Worm (Caenorhabditis elegans) whole organism, L3 larva: Measurements from ENCODE around the gene cyp-25A3.

Experiments
- R02D3.7 ChIP-seq: fragments of 150-350 bp; optimal IDR thresholded peaks from 2 replicates; lab custom pipeline; 2014; ENCODE audit warnings: missing biosample characterization, missing genetic modification characterization
- ZK546.5 ChIP-seq: sonication (generic microtip); optimal IDR thresholded peaks from 2 replicates; lab custom pipeline; 2017; ENCODE audit warnings: missing biosample characterization, missing genetic modification characterization
- aly-2 ChIP-seq: fragments of 150-350 bp; optimal IDR thresholded peaks from 2 replicates; lab custom pipeline; 2014; ENCODE audit warnings: missing biosample characterization, missing genetic modification characterization
- ama-1 ChIP-seq: fragments of 150-350 bp; optimal IDR thresholded peaks from 2 replicates; lab custom pipeline; 2018
- ceh-16 ChIP-seq: sonication (generic microtip); optimal IDR thresholded peaks from 2 replicates; lab custom pipeline; 2017; ENCODE audit warnings: missing biosample characterization, missing genetic modification characterization
- ceh-28 ChIP-seq: fragments of 150-350 bp; optimal IDR thresholded peaks from 2 replicates; lab custom pipeline; 2014; ENCODE audit warnings: missing biosample characterization, missing genetic modification reagents, missing genetic modification characterization
- ceh-82 ChIP-seq: fragments of 150-350 bp; optimal IDR thresholded peaks from 2 replicates; lab custom pipeline; 2014; ENCODE audit warnings: missing biosample characterization, missing genetic modification characterization
- ceh-9 ChIP-seq: sonication (generic microtip); optimal IDR thresholded peaks from 2 replicates; lab custom pipeline; 2018; ENCODE audit warnings: missing biosample characterization, missing genetic modification characterization
- egl-27 ChIP-seq: sonication (generic microtip); optimal IDR thresholded peaks from 4 replicates; lab custom pipeline; 2017; ENCODE audit warnings: missing biosample characterization, missing genetic modification reagents, missing genetic modification characterization
- egl-5 ChIP-seq: fragments of 150-350 bp; optimal IDR thresholded peaks from 2 replicates; lab custom pipeline; 2017; ENCODE audit warnings: missing biosample characterization, missing genetic modification reagents, missing genetic modification characterization, inconsistent platforms
- elt-1 ChIP-seq: fragments of 150-350 bp; optimal IDR thresholded peaks from 2 replicates; lab custom pipeline; 2014; ENCODE audit warnings: missing biosample characterization, missing genetic modification characterization
- elt-2 ChIP-seq: sonication (generic microtip); optimal IDR thresholded peaks from 2 replicates; lab custom pipeline; 2016; ENCODE audit warnings: missing genetic modification reagents, mild to moderate bottlenecking, missing genetic modification characterization, missing compliant biosample characterization
- elt-3 ChIP-seq, 3 experiments: fragments of 150-350 bp in 1 of 3; sonication (generic microtip) in 2 of 3; optimal IDR thresholded peaks; 2 replicates in 2 of 3; 4 replicates in 1 of 3; lab custom pipeline; 2014 to 2017; ENCODE audit warnings: missing biosample characterization in 3 of 3, missing genetic modification characterization in 3 of 3
- eor-1 ChIP-seq, 2 experiments: fragments of 150-350 bp; optimal IDR thresholded peaks; 2 replicates each; lab custom pipeline; 2014 to 2018; ENCODE audit warnings: missing biosample characterization in 2 of 2, missing genetic modification characterization in 2 of 2
- fkh-10 ChIP-seq: sonication (generic microtip); optimal IDR thresholded peaks from 2 replicates; lab custom pipeline; 2017; ENCODE audit warnings: missing biosample characterization, missing genetic modification reagents, missing genetic modification characterization
- fkh-2 ChIP-seq: fragments of 150-350 bp; optimal IDR thresholded peaks from 2 replicates; lab custom pipeline; 2014; ENCODE audit warnings: missing biosample characterization, missing genetic modification reagents, missing genetic modification characterization
- fos-1 ChIP-seq: fragments of 150-350 bp; optimal IDR thresholded peaks from 2 replicates; lab custom pipeline; 2014; ENCODE audit warnings: missing biosample characterization, missing genetic modification characterization
- hmg-11 ChIP-seq: sonication (generic microtip); optimal IDR thresholded peaks from 2 replicates; lab custom pipeline; 2016; ENCODE audit warnings: missing genetic modification characterization, missing compliant biosample characterization
- jun-1 ChIP-seq: fragments of 150-350 bp; optimal IDR thresholded peaks from 2 replicates; lab custom pipeline; 2014; ENCODE audit warnings: missing biosample characterization, missing genetic modification reagents, missing genetic modification characterization
- lin-15B ChIP-seq: fragments of 150-350 bp; optimal IDR thresholded peaks from 2 replicates; lab custom pipeline; 2014; ENCODE audit warnings: missing biosample characterization, missing genetic modification characterization
- lin-39 ChIP-seq: fragments of 150-350 bp; optimal IDR thresholded peaks from 2 replicates; lab custom pipeline; 2018; ENCODE audit warnings: missing biosample characterization, missing genetic modification reagents, missing genetic modification characterization
- mdl-1 ChIP-seq: fragments of 150-350 bp; optimal IDR thresholded peaks from 2 replicates; lab custom pipeline; 2014; ENCODE audit warnings: missing biosample characterization, missing genetic modification characterization
- mml-1 ChIP-seq: fragments of 150-350 bp; sonication (generic microtip); optimal IDR thresholded peaks from 3 replicates; lab custom pipeline; 2014; ENCODE audit warnings: missing biosample characterization, missing genetic modification characterization
- nfya-1 ChIP-seq: sonication (generic microtip); optimal IDR thresholded peaks from 2 replicates; lab custom pipeline; 2017; ENCODE audit warnings: missing genetic modification characterization, mild to moderate bottlenecking, missing compliant biosample characterization, antibody characterized with exemption, moderate library complexity; ENCODE audit not compliant: insufficient read depth
- nhr-11 ChIP-seq: fragments of 150-350 bp; optimal IDR thresholded peaks from 2 replicates; lab custom pipeline; 2014; ENCODE audit warnings: missing biosample characterization, missing genetic modification characterization
- nhr-12 ChIP-seq: fragments of 150-350 bp; optimal IDR thresholded peaks from 2 replicates; lab custom pipeline; 2014; ENCODE audit warnings: missing biosample characterization, missing genetic modification characterization
- nhr-23 ChIP-seq: fragments of 150-350 bp; optimal IDR thresholded peaks from 2 replicates; lab custom pipeline; 2014; ENCODE audit warnings: missing biosample characterization, missing genetic modification reagents, missing genetic modification characterization
- nhr-237 ChIP-seq: fragments of 150-350 bp; optimal IDR thresholded peaks from 2 replicates; lab custom pipeline; 2014; ENCODE audit warnings: missing biosample characterization, missing genetic modification characterization
- nhr-25 ChIP-seq: sonication (generic microtip); optimal IDR thresholded peaks from 2 replicates; lab custom pipeline; 2017; ENCODE audit warnings: missing biosample characterization, missing genetic modification characterization
- nhr-28 ChIP-seq: fragments of 150-350 bp; optimal IDR thresholded peaks from 2 replicates; lab custom pipeline; 2014; ENCODE audit warnings: missing biosample characterization, missing genetic modification characterization
- nhr-43 ChIP-seq: sonication (generic microtip); optimal IDR thresholded peaks from 2 replicates; lab custom pipeline; 2016; ENCODE audit warnings: mild to moderate bottlenecking, missing genetic modification characterization, missing compliant biosample characterization; ENCODE audit not compliant: poor library complexity, severe bottlenecking
- nhr-67 ChIP-seq: fragments of 150-350 bp; optimal IDR thresholded peaks from 2 replicates; lab custom pipeline; 2014; ENCODE audit warnings: missing biosample characterization, missing genetic modification characterization
- nhr-76 ChIP-seq: fragments of 150-350 bp; sonication (generic microtip); optimal IDR thresholded peaks from 5 replicates; lab custom pipeline; 2014; ENCODE audit warnings: missing biosample characterization, missing genetic modification characterization
- nhr-77 ChIP-seq: fragments of 150-350 bp; optimal IDR thresholded peaks from 2 replicates; lab custom pipeline; 2014; ENCODE audit warnings: missing biosample characterization, missing genetic modification characterization
- pha-4 ChIP-seq: fragments of 150-350 bp; optimal IDR thresholded peaks from 2 replicates; lab custom pipeline; 2014; ENCODE audit warnings: missing biosample characterization, missing genetic modification reagents, missing genetic modification characterization
- pqm-1 ChIP-seq: fragments of 150-350 bp; optimal IDR thresholded peaks from 2 replicates; lab custom pipeline; 2017; ENCODE audit warnings: missing biosample characterization, missing genetic modification characterization, inconsistent platforms
- sea-2 ChIP-seq: fragments of 150-350 bp; sonication (generic microtip); optimal IDR thresholded peaks from 4 replicates; lab custom pipeline; 2014; ENCODE audit warnings: missing biosample characterization, missing genetic modification reagents, missing genetic modification characterization
- skn-1 ChIP-seq: fragments of 150-350 bp; optimal IDR thresholded peaks from 2 replicates; lab custom pipeline; 2014; ENCODE audit warnings: missing biosample characterization, missing genetic modification characterization
- unc-39 ChIP-seq: sonication (generic microtip); optimal IDR thresholded peaks from 4 replicates; lab custom pipeline; 2017; ENCODE audit warnings: missing biosample characterization, missing genetic modification characterization
- zag-1 ChIP-seq: fragments of 150-350 bp; optimal IDR thresholded peaks from 2 replicates; lab custom pipeline; 2014; ENCODE audit warnings: missing biosample characterization, missing genetic modification characterization
- ztf-11 ChIP-seq: fragments of 150-350 bp; optimal IDR thresholded peaks from 2 replicates; lab custom pipeline; 2014; ENCODE audit warnings: missing biosample characterization, missing genetic modification characterization
- ztf-4 ChIP-seq: fragments of 150-350 bp; optimal IDR thresholded peaks from 2 replicates; lab custom pipeline; 2014; ENCODE audit warnings: missing biosample characterization, missing genetic modification characterization

The cyp-25A3 gene

ce11 chrIII:3867378-3867904 lies 27.9 kb upstream of the cyp-25A3 start, which contains the start of gene rpl-3 (continued):
- TF ChIP-seq hmg-11 (peak; percentile 100), sea-2 (GFP tag; lab: Kevin White, UChicago) (peak; percentile 72), zag-1 (tag; lab: Kevin White, UChicago) (peak; percentile 97), nhr-12 (tag; lab: Kevin White, UChicago) (peak; percentile 43), R02D3.7 (peak; percentile 98), pqm-1 (tag; lab: Kevin White, UChicago) (peak; percentile 99), elt-2 (tag; lab: Kevin White, UChicago) (peak; percentile 99), fkh-2 (peak; percentile 90), nhr-23 (tag; lab: Kevin White, UChicago) (peak; percentile 100), egl-27 (tag; lab: Kevin White, UChicago) (peak; percentile 99), nfya-1 (tag; lab: Kevin White, UChicago) (peak; percentile 100), ceh-82 (tag; lab: Kevin White, UChicago) (peak; percentile 100), lin-15B (tag; lab: Kevin White, UChicago) (peak; percentile 100), unc-39 (tag; lab: Kevin White, UChicago) (peak; percentile 65), nhr-237 (tag; lab: Kevin White, UChicago) (peak; percentile 67), nhr-76 (tag; lab: Kevin White, UChicago) (peak; percentile 96), mml-1 (tag; lab: Kevin White, UChicago) (no peak)

- TF ChIP-seq pha-4 (tag; lab: Kevin White, UChicago) (peak; percentile 5), nhr-76 (tag; lab: Kevin White, UChicago) (no peak), nhr-43 (peak; percentile 2), elt-2 (tag; lab: Kevin White, UChicago) (peak; percentile 23), nhr-12 (tag; lab: Kevin White, UChicago) (no peak), ceh-82 (tag; lab: Kevin White, UChicago) (no peak), nhr-25 (tag; lab: Kevin White, UChicago) (no peak), eor-1 (tag; optimal IDR thresholded peaks at IDR 0.05; lab: Kevin White, UChicago) (no peak), ama-1 (lab: Kevin White, UChicago) (peak; percentile 26), hmg-11 (peak; percentile 14), fkh-10 (GFP tag; lab: Kevin White, UChicago) (peak; percentile 19), nhr-23 (tag; lab: Kevin White, UChicago) (no peak)
Observed at ce11 chrIII:3863814-3864507, 24.4 kb upstream of the cyp-25A3 start, which contains the start of gene acs-19. Gene acs-19 (plus strand): TSS chrIII:3864489.

DNA sequence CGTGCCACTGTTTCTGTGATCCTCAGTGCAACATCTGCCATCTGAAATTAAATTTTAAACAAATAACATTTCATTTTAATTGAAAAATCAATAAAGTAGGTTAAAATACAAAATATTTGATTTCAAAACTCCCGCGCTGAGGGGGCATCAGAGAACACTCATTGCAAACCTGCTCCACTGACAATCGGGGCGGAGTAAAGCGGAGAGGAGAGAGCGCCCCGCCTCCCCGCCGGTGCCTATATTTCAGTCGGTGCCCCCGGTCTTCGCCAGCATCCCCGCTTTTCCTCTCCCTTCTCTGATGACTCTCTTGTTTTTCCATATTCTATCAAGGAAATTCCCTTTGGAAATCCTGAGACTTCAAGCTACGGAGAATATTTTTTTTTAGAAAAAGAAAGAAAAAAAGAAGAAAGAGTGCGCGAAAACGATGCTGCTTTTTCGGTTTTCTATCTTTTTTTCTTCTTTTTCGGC lies 23.4 kb upstream of the cyp-25A3 start, which contains the start of gene brc-1:
Gene brc-1 (minus strand): TSS at position 51 of the 468 bp plus-strand sequence.
- peak; percentile 94 for TF ChIP-seq nfya-1 (tag; lab: Kevin White, UChicago)
- TF ChIP-seq hmg-11: peak; percentile 98
- TF ChIP-seq elt-1 (tag; lab: Kevin White, UChicago): peak; percentile 32
- TF ChIP-seq zag-1 (tag; lab: Kevin White, UChicago): no peak
- no peak for TF ChIP-seq nhr-237 (tag; lab: Kevin White, UChicago)
- peak; percentile 86 for TF ChIP-seq pha-4 (tag; lab: Kevin White, UChicago)
- no peak for TF ChIP-seq nhr-77 (tag; lab: Kevin White, UChicago)
- TF ChIP-seq nhr-12 (tag; lab: Kevin White, UChicago): no peak
- TF ChIP-seq nhr-25 (tag; lab: Kevin White, UChicago): peak; percentile 79
- TF ChIP-seq nhr-28 (tag; lab: Kevin White, UChicago): no peak
- no peak for TF ChIP-seq unc-39 (tag; lab: Kevin White, UChicago)
- TF ChIP-seq mml-1 (tag; lab: Kevin White, UChicago): no peak
- no peak for TF ChIP-seq ceh-9
- no peak for TF ChIP-seq sea-2 (GFP tag; lab: Kevin White, UChicago)
- TF ChIP-seq ceh-82 (tag; lab: Kevin White, UChicago): peak; percentile 32
- TF ChIP-seq lin-15B (tag; lab: Kevin White, UChicago): peak; percentile 96
- peak; percentile 91 for TF ChIP-seq nhr-23 (tag; lab: Kevin White, UChicago)
- TF ChIP-seq elt-2 (tag; lab: Kevin White, UChicago): peak; percentile 72
- TF ChIP-seq elt-3 (tag; optimal IDR thresholded peaks at IDR 0.05; lab: Kevin White, UChicago): no peak
- no peak for TF ChIP-seq aly-2 (tag; lab: Kevin White, UChicago)
- peak; percentile 97 for TF ChIP-seq lin-39 (tag; lab: Kevin White, UChicago)
- TF ChIP-seq pqm-1 (tag; lab: Kevin White, UChicago): peak; percentile 57
- TF ChIP-seq skn-1: peak; percentile 49
- TF ChIP-seq ZK546.5 (tag; lab: Kevin White, UChicago): peak; percentile 9
- peak; percentile 57 for TF ChIP-seq jun-1 (tag; lab: Kevin White, UChicago)
- TF ChIP-seq nhr-43: peak; percentile 56
- TF ChIP-seq ztf-11 (tag; lab: Kevin White, UChicago): no peak
- TF ChIP-seq egl-27 (tag; lab: Kevin White, UChicago): no peak
- TF ChIP-seq fos-1 (tag; lab: Kevin White, UChicago): no peak
- TF ChIP-seq nhr-11 (tag; lab: Kevin White, UChicago): peak; percentile 37
- peak; percentile 96 for TF ChIP-seq fkh-10 (GFP tag; lab: Kevin White, UChicago)
- no peak for TF ChIP-seq ceh-16
- no peak for TF ChIP-seq eor-1 (tag; optimal IDR thresholded peaks at IDR 0.05; lab: Kevin White, UChicago)
- peak; percentile 54 for TF ChIP-seq ceh-28
- peak; percentile 97 for TF ChIP-seq ama-1 (lab: Kevin White, UChicago)
- TF ChIP-seq R02D3.7: peak; percentile 68
- TF ChIP-seq nhr-67 (tag; lab: Kevin White, UChicago): no peak
- peak; percentile 24 for TF ChIP-seq egl-5 (tag; lab: Kevin White, UChicago)
- no peak for TF ChIP-seq fkh-2
- peak; percentile 10 for TF ChIP-seq ztf-4
- TF ChIP-seq mdl-1: no peak
